Fruit fly (Drosophila melanogaster) whole organism, embryonic: ENCODE data around the gene Pmm2.

Source experiments
- CG10366 ChIP-seq: fragments of 200-800 bp; sonication (Bioruptor generic); IDR thresholded peaks from 2 replicates; pipeline ENCODE4 v1.3.6; 2022; ENCODE audit warnings: missing biosample characterization, missing genetic modification characterization
- CG10959 ChIP-seq: fragments of 200-800 bp; sonication (Bioruptor generic); IDR thresholded peaks from 2 replicates; pipeline ENCODE4 v1.3.6; 2022; ENCODE audit warnings: missing biosample characterization, missing genetic modification characterization
- CG10979 ChIP-seq: fragments of 200-800 bp; sonication (Bioruptor generic); optimal IDR thresholded peaks from 2 replicates; lab custom pipeline; 2018; ENCODE audit warnings: missing biosample characterization, mild to moderate bottlenecking, missing genetic modification characterization, moderate library complexity
- CG11093 ChIP-seq: fragments of 200-800 bp; sonication (Bioruptor generic); IDR thresholded peaks from 3 replicates; pipeline ENCODE4 v1.3.6; 2022; ENCODE audit warnings: missing biosample characterization, missing genetic modification characterization
- CG11398 ChIP-seq: fragments of 200-800 bp; sonication (Bioruptor generic); optimal IDR thresholded peaks from 2 replicates; lab custom pipeline; 2016; ENCODE audit warnings: missing biosample characterization, missing genetic modification characterization
- CG11504 ChIP-seq: fragments of 200-800 bp; sonication (Bioruptor generic); optimal IDR thresholded peaks from 3 replicates; lab custom pipeline; 2019; ENCODE audit warnings: missing biosample characterization, mild to moderate bottlenecking, missing genetic modification characterization, moderate library complexity
- CG12219 ChIP-seq: fragments of 200-800 bp; sonication (Bioruptor generic); optimal IDR thresholded peaks from 3 replicates; lab custom pipeline; 2018; ENCODE audit warnings: missing biosample characterization, mild to moderate bottlenecking, missing genetic modification characterization
- CG12236 ChIP-seq: fragments of 200-800 bp; sonication (Bioruptor generic); optimal IDR thresholded peaks from 2 replicates; lab custom pipeline; 2016; ENCODE audit warnings: missing biosample characterization, missing genetic modification characterization
- CG13287 ChIP-seq: fragments of 200-800 bp; sonication (Bioruptor generic); IDR thresholded peaks from 2 replicates; pipeline ENCODE4 v1.3.6; 2022; ENCODE audit warnings: missing biosample characterization, missing genetic modification characterization; ENCODE audit not compliant: partially characterized antibody
- CG14710 ChIP-seq: fragments of 200-800 bp; sonication (Bioruptor generic); optimal IDR thresholded peaks from 3 replicates; lab custom pipeline; 2019; ENCODE audit warnings: missing biosample characterization, mild to moderate bottlenecking, missing genetic modification characterization, moderate library complexity
- CG16863 ChIP-seq: fragments of 200-800 bp; sonication (Bioruptor generic); optimal IDR thresholded peaks from 3 replicates; lab custom pipeline; 2016; ENCODE audit warnings: missing biosample characterization, missing genetic modification characterization
- CG17385 ChIP-seq: fragments of 200-800 bp; sonication (Bioruptor generic); optimal IDR thresholded peaks from 3 replicates; lab custom pipeline; 2018; ENCODE audit warnings: missing biosample characterization, mild to moderate bottlenecking, missing genetic modification characterization
- CG18764 ChIP-seq: fragments of 200-800 bp; sonication (Bioruptor generic); optimal IDR thresholded peaks from 3 replicates; lab custom pipeline; 2016; ENCODE audit warnings: missing biosample characterization, missing genetic modification characterization
- CG2889 ChIP-seq: fragments of 200-800 bp; sonication (Bioruptor generic); IDR thresholded peaks from 3 replicates; pipeline ENCODE4 v1.3.6; 2022; ENCODE audit warnings: missing biosample characterization, missing genetic modification characterization
- CG30403 ChIP-seq: fragments of 200-800 bp; sonication (Bioruptor generic); optimal IDR thresholded peaks from 3 replicates; lab custom pipeline; 2016; ENCODE audit warnings: missing biosample characterization, missing genetic modification characterization
- CG33213 ChIP-seq: fragments of 200-800 bp; sonication (Bioruptor generic); optimal IDR thresholded peaks from 3 replicates; lab custom pipeline; 2016; ENCODE audit warnings: missing biosample characterization, missing genetic modification characterization
- CG4360 ChIP-seq: fragments of 200-800 bp; sonication (Bioruptor generic); IDR thresholded peaks from 2 replicates; pipeline ENCODE4 v1.3.6; 2022; ENCODE audit warnings: missing biosample characterization, missing genetic modification characterization
- CG4730 ChIP-seq: fragments of 200-800 bp; sonication (Bioruptor generic); IDR thresholded peaks from 2 replicates; pipeline ENCODE4 v1.3.6; 2022; ENCODE audit warnings: missing biosample characterization, missing genetic modification characterization
- CG5180 ChIP-seq: fragments of 200-800 bp; sonication (Bioruptor generic); optimal IDR thresholded peaks from 3 replicates; lab custom pipeline; 2017; ENCODE audit warnings: missing biosample characterization, missing genetic modification characterization, mild to moderate bottlenecking, moderate library complexity, missing genetic modification reagents
- CG6175 ChIP-seq: fragments of 200-800 bp; sonication (Bioruptor generic); IDR thresholded peaks from 3 replicates; pipeline ENCODE4 v1.3.6; 2022; ENCODE audit warnings: missing biosample characterization, missing genetic modification characterization
- CG6765 ChIP-seq: fragments of 200-800 bp; sonication (Bioruptor generic); optimal IDR thresholded peaks from 3 replicates; lab custom pipeline; 2017; ENCODE audit warnings: missing biosample characterization, mild to moderate bottlenecking, missing genetic modification characterization
- CG7271 ChIP-seq: fragments of 200-800 bp; sonication (Bioruptor generic); optimal IDR thresholded peaks from 2 replicates; lab custom pipeline; 2018; ENCODE audit warnings: missing biosample characterization, mild to moderate bottlenecking, missing genetic modification characterization, moderate library complexity
- CG8924 ChIP-seq: fragments of 200-800 bp; optimal IDR thresholded peaks from 3 replicates; lab custom pipeline; 2019; ENCODE audit warnings: missing biosample characterization, mild to moderate bottlenecking, missing genetic modification characterization, moderate library complexity
- CG9817 ChIP-seq: fragments of 200-800 bp; sonication (Bioruptor generic); optimal IDR thresholded peaks from 2 replicates; lab custom pipeline; 2018; ENCODE audit warnings: missing biosample characterization, mild to moderate bottlenecking, missing genetic modification characterization, moderate library complexity
- Dip2 ChIP-seq: fragments of 200-800 bp; sonication (Bioruptor generic); IDR thresholded peaks from 2 replicates; pipeline ENCODE4 v1.3.6; 2022; ENCODE audit warnings: missing biosample characterization, missing genetic modification characterization
- Ets97D ChIP-seq: fragments of 200-800 bp; sonication (Bioruptor generic); optimal IDR thresholded peaks from 3 replicates; lab custom pipeline; 2016; ENCODE audit warnings: missing biosample characterization, missing genetic modification characterization
- Hsf ChIP-seq: fragments of 200-800 bp; sonication (Bioruptor generic); optimal IDR thresholded peaks from 3 replicates; lab custom pipeline; 2016; ENCODE audit warnings: missing biosample characterization, missing genetic modification characterization
- NC2β ChIP-seq: fragments of 200-800 bp; sonication (Bioruptor generic); optimal IDR thresholded peaks from 2 replicates; lab custom pipeline; 2016; ENCODE audit warnings: missing biosample characterization, missing genetic modification characterization
- Nf-YC ChIP-seq: fragments of 200-800 bp; optimal IDR thresholded peaks from 3 replicates; lab custom pipeline; 2019; ENCODE audit warnings: missing biosample characterization, mild to moderate bottlenecking, missing genetic modification characterization, moderate library complexity
- ab ChIP-seq: fragments of 200-800 bp; sonication (Bioruptor generic); optimal IDR thresholded peaks from 2 replicates; lab custom pipeline; 2016; ENCODE audit warnings: missing biosample characterization, missing genetic modification characterization
- bsh ChIP-seq, 2 experiments: fragments of 200-800 bp; sonication (Bioruptor generic); optimal IDR thresholded peaks; 2 replicates each; lab custom pipeline; 2017 to 2018; ENCODE audit warnings: mild to moderate bottlenecking in 2 of 2, missing biosample characterization in 2 of 2, missing genetic modification characterization in 2 of 2, moderate library complexity in 1 of 2
- cas ChIP-seq: fragments of 200-800 bp; sonication (Bioruptor generic); IDR thresholded peaks from 2 replicates; pipeline ENCODE4 v1.3.6; 2022; ENCODE audit warnings: missing biosample characterization, missing genetic modification characterization
- caup ChIP-seq: fragments of 200-800 bp; sonication (Bioruptor generic); optimal IDR thresholded peaks from 3 replicates; lab custom pipeline; 2017; ENCODE audit warnings: missing biosample characterization, mild to moderate bottlenecking, missing genetic modification characterization, moderate library complexity; ENCODE audit not compliant: severe bottlenecking
- chm ChIP-seq: fragments of 200-800 bp; sonication (Bioruptor generic); IDR thresholded peaks from 2 replicates; pipeline ENCODE4 v1.3.6; 2022; ENCODE audit warnings: missing biosample characterization, missing genetic modification characterization
- dan ChIP-seq: fragments of 200-800 bp; sonication (Bioruptor generic); IDR thresholded peaks from 2 replicates; pipeline ENCODE4 v1.3.6; 2022; ENCODE audit warnings: missing biosample characterization, missing genetic modification characterization
- dimm ChIP-seq: fragments of 200-800 bp; sonication (Bioruptor generic); IDR thresholded peaks from 2 replicates; pipeline ENCODE4 v1.3.6; 2022; ENCODE audit warnings: missing biosample characterization, missing genetic modification characterization
- en ChIP-seq: fragments of 200-800 bp; sonication (Bioruptor generic); optimal IDR thresholded peaks from 2 replicates; lab custom pipeline; 2016; ENCODE audit warnings: missing biosample characterization, missing genetic modification characterization
- fru ChIP-seq: fragments of >200 bp; optimal IDR thresholded peaks from 2 replicates; lab custom pipeline; 2017
- gcm2 ChIP-seq: fragments of 200-800 bp; sonication (Bioruptor generic); optimal IDR thresholded peaks from 2 replicates; lab custom pipeline; 2016; ENCODE audit warnings: missing biosample characterization, missing genetic modification characterization
- grn ChIP-seq: fragments of 200-800 bp; sonication (Bioruptor generic); optimal IDR thresholded peaks from 3 replicates; lab custom pipeline; 2017; ENCODE audit warnings: missing biosample characterization, missing genetic modification characterization
- hbn ChIP-seq: fragments of 200-800 bp; sonication (Bioruptor generic); IDR thresholded peaks from 2 replicates; pipeline ENCODE4 v1.3.6; 2022; ENCODE audit warnings: missing biosample characterization, missing genetic modification characterization; ENCODE audit not compliant: partially characterized antibody
- her ChIP-seq: fragments of 200-800 bp; sonication (Bioruptor generic); optimal IDR thresholded peaks from 2 replicates; lab custom pipeline; 2016; ENCODE audit warnings: missing biosample characterization, missing genetic modification characterization
- lmd ChIP-seq: fragments of 200-800 bp; sonication (Bioruptor generic); IDR thresholded peaks from 2 replicates; pipeline ENCODE4 v1.3.6; 2022; ENCODE audit warnings: missing biosample characterization, missing genetic modification characterization
- maf-S ChIP-seq: fragments of 200-800 bp; sonication (Bioruptor generic); optimal IDR thresholded peaks from 2 replicates; lab custom pipeline; 2016; ENCODE audit warnings: missing biosample characterization, missing genetic modification characterization
- nau ChIP-seq: fragments of 200-800 bp; sonication (Bioruptor generic); optimal IDR thresholded peaks from 3 replicates; lab custom pipeline; 2017; ENCODE audit warnings: missing biosample characterization, mild to moderate bottlenecking, missing genetic modification characterization, missing genetic modification reagents
- pros ChIP-seq: fragments of 200-800 bp; sonication (Bioruptor generic); optimal IDR thresholded peaks from 3 replicates; lab custom pipeline; 2019; ENCODE audit warnings: missing biosample characterization, mild to moderate bottlenecking, missing genetic modification characterization, moderate library complexity
- salm ChIP-seq: fragments of 200-800 bp; sonication (Bioruptor generic); optimal IDR thresholded peaks from 2 replicates; lab custom pipeline; 2018; ENCODE audit warnings: missing biosample characterization, mild to moderate bottlenecking, missing genetic modification characterization
- schlank ChIP-seq: fragments of 200-800 bp; sonication (Bioruptor generic); optimal IDR thresholded peaks from 2 replicates; lab custom pipeline; 2018; ENCODE audit warnings: missing biosample characterization, mild to moderate bottlenecking, missing genetic modification characterization
- sug ChIP-seq: fragments of 200-800 bp; optimal IDR thresholded peaks from 2 replicates; lab custom pipeline; 2019; ENCODE audit warnings: missing biosample characterization, mild to moderate bottlenecking, missing genetic modification characterization, moderate library complexity
- tap ChIP-seq: fragments of 200-800 bp; optimal IDR thresholded peaks from 3 replicates; lab custom pipeline; 2019; ENCODE audit warnings: missing biosample characterization, mild to moderate bottlenecking, missing genetic modification characterization, moderate library complexity
- vfl ChIP-seq: fragments of 200-800 bp; sonication (Bioruptor generic); optimal IDR thresholded peaks from 2 replicates; lab custom pipeline; 2016; ENCODE audit warnings: missing biosample characterization, missing genetic modification characterization
- wek ChIP-seq: fragments of 200-800 bp; sonication (Bioruptor generic); optimal IDR thresholded peaks from 3 replicates; lab custom pipeline; 2018; ENCODE audit warnings: missing biosample characterization, mild to moderate bottlenecking, missing genetic modification characterization, moderate library complexity

Gene Pmm2

DNA sequence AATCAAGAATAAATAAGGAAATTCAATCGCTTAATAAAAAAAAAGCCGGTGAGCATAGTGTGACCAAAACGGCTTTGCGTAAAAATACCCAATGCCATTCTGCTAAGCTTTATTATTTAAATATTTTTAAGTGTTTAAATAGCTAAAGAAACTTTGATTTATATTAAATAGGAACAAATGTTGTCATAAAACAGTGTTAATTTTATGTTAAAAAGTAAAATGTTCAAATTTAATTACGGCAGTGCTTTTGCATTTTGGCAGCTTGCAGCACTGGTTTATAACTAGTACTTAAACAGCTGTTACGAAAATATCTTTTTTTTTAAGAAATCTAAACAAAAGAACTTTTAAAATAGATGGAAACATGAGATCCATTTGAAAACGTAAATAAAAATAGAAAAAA lies 33.1 kb upstream of the Pmm2 start, which contains the start of the genes CG10638 and CG10681 (continued):
- no peak for TF ChIP-seq caup (GFP tag; lab: Kevin White, UChicago)
- peak; percentile 40 for TF ChIP-seq sug (tag; lab: Kevin White, UChicago)
- no peak for TF ChIP-seq CG11093
- peak; percentile 45 for TF ChIP-seq nau (GFP tag; lab: Kevin White, UChicago)
- no peak for TF ChIP-seq her (GFP tag; lab: Kevin White, UChicago)
- no peak for TF ChIP-seq CG9817 (tag; lab: Kevin White, UChicago)
- TF ChIP-seq CG11398 (GFP tag; lab: Kevin White, UChicago), result no peak
- TF ChIP-seq hbn, result no peak
- TF ChIP-seq CG10979, result peak; percentile 12
- no peak; the same call in 1 of the 2 replicates for TF ChIP-seq CG4730 (GFP tag; lab: Robert Waterston, UW)
- TF ChIP-seq NC2β (GFP tag; lab: Kevin White, UChicago), result peak; percentile 28
- peak in 1 of 2 experiments; percentile 46 for TF ChIP-seq bsh (GFP tag; optimal IDR thresholded peaks at IDR 0.05; lab: Kevin White, UChicago)
- TF ChIP-seq dan (GFP tag; lab: Robert Waterston, UW), result no peak
- TF ChIP-seq CG33213 (GFP tag; lab: Kevin White, UChicago), result no peak
- TF ChIP-seq en, result no peak
- TF ChIP-seq tap (tag; lab: Kevin White, UChicago), result peak; percentile 28
- no peak for TF ChIP-seq wek (GFP tag; lab: Kevin White, UChicago)
- peak; percentile 5 for TF ChIP-seq vfl
- no peak for TF ChIP-seq CG6175
- TF ChIP-seq CG17385, result peak; percentile 41
- no peak for TF ChIP-seq CG12219 (GFP tag; lab: Kevin White, UChicago)
- no peak for TF ChIP-seq lmd (GFP tag; lab: Robert Waterston, UW)
- no peak for TF ChIP-seq Dip2 (GFP tag; lab: Robert Waterston, UW)
- TF ChIP-seq CG11504, result peak; percentile 58
- TF ChIP-seq Ets97D (GFP tag; lab: Kevin White, UChicago), result peak; percentile 52
- TF ChIP-seq CG5180, result no peak
- no peak for TF ChIP-seq pros (GFP tag; lab: Kevin White, UChicago)
- TF ChIP-seq CG8924, result peak; percentile 49
- TF ChIP-seq Nf-YC (tag; lab: Kevin White, UChicago), result peak; percentile 49
- no peak for TF ChIP-seq CG6765 (GFP tag; lab: Kevin White, UChicago)
- TF ChIP-seq CG18764 (GFP tag; lab: Kevin White, UChicago), result peak; percentile 22
- TF ChIP-seq CG14710, result peak; percentile 81
- TF ChIP-seq CG16863 (GFP tag; lab: Kevin White, UChicago), result peak; percentile 18
- TF ChIP-seq maf-S (GFP tag; lab: Kevin White, UChicago), result no peak
- no peak for TF ChIP-seq fru
- no peak for TF ChIP-seq CG7271 (tag; lab: Kevin White, UChicago)
- TF ChIP-seq schlank (tag; lab: Kevin White, UChicago), result no peak
- peak; percentile 49 for TF ChIP-seq CG30403 (GFP tag; lab: Kevin White, UChicago)
- no peak for TF ChIP-seq cas (GFP tag; lab: Robert Waterston, UW)
- TF ChIP-seq CG10959, result no peak
- TF ChIP-seq chm (GFP tag; lab: Robert Waterston, UW), result no peak
- TF ChIP-seq Hsf (GFP tag; lab: Kevin White, UChicago), result peak; percentile 46
- no peak for TF ChIP-seq dimm
- TF ChIP-seq CG10366 (GFP tag; lab: Robert Waterston, UW), result no peak
- no peak for TF ChIP-seq grn (GFP tag; lab: Kevin White, UChicago)
- TF ChIP-seq ab (GFP tag; lab: Kevin White, UChicago), result no peak
- no peak for TF ChIP-seq gcm2 (GFP tag; lab: Kevin White, UChicago)
- no peak for TF ChIP-seq CG4360
- no peak for TF ChIP-seq CG12236 (GFP tag; lab: Kevin White, UChicago)
- peak; percentile 65 for TF ChIP-seq CG13287 (GFP tag; lab: Robert Waterston, UW)
- TF ChIP-seq salm, result no peak
- TF ChIP-seq CG2889 (GFP tag; lab: Robert Waterston, UW), result no peak
